Fruit fly (Drosophila melanogaster): ENCODE data around the gene Ser.

DNA sequence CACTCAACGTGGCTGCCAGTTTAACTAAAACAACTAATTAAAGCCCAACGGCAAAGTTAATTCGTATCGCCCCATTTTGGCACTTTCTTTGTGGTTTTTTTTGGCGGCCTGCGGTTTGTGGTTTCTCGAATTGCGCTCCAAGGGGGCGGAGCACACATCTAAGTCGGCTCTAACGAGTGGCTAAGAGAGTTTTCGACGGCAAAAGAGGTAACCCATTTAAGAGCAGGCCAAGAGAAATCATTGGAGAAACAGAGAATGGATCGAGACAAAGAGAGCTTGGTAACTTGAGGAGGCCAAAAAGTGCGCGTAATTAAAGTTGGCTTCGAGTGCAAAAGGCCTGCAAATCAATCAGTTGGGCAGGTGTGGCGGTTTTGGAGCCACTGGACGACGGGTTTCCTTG is 28.9 kb upstream of the Ser start:
- no peak for TF ChIP-seq psq (optimal IDR thresholded peaks at IDR 0.05)
- TF ChIP-seq usp (GFP tag; optimal IDR thresholded peaks at IDR 0.05): no peak
- TF ChIP-seq pan (optimal IDR thresholded peaks at IDR 0.05): no peak
- TF ChIP-seq CG8478 (optimal IDR thresholded peaks at IDR 0.05): no peak
- no peak for TF ChIP-seq EcR (GFP tag; optimal IDR thresholded peaks at IDR 0.05)
- no peak for TF ChIP-seq Dll (optimal IDR thresholded peaks at IDR 0.05)
